Fruit fly (Drosophila melanogaster) whole organism, adult: ENCODE measurements around the gene pll.

Source experiments
- CG11617 ChIP-seq: fragments of 200-800 bp; sonication (Bioruptor generic); optimal IDR thresholded peaks from 2 replicates; lab custom pipeline; 2017; ENCODE audit warnings: mild to moderate bottlenecking, missing biosample characterization, missing genetic modification reagents, missing genetic modification characterization
- CG12768 ChIP-seq: fragments of 200-800 bp; sonication (Bioruptor generic); optimal IDR thresholded peaks from 2 replicates; lab custom pipeline; 2017; ENCODE audit warnings: missing biosample characterization, missing genetic modification characterization, mild to moderate bottlenecking, moderate library complexity, missing genetic modification reagents
- CG14711 ChIP-seq: fragments of 200-800 bp; sonication (Bioruptor generic); optimal IDR thresholded peaks from 2 replicates; lab custom pipeline; 2018; ENCODE audit warnings: missing biosample characterization, mild to moderate bottlenecking, missing genetic modification characterization, moderate library complexity
- CG1620 ChIP-seq: fragments of 200-800 bp; sonication (Bioruptor generic); optimal IDR thresholded peaks from 2 replicates; lab custom pipeline; 2016; ENCODE audit warnings: missing biosample characterization, missing genetic modification characterization
- CG33017 ChIP-seq: fragments of 200-800 bp; sonication (Bioruptor generic); optimal IDR thresholded peaks from 2 replicates; lab custom pipeline; 2018; ENCODE audit warnings: missing biosample characterization, mild to moderate bottlenecking, missing genetic modification characterization, moderate library complexity
- CG5204 ChIP-seq: fragments of 200-800 bp; sonication (Bioruptor generic); optimal IDR thresholded peaks from 2 replicates; lab custom pipeline; 2016; ENCODE audit warnings: missing biosample characterization, missing genetic modification characterization
- CG7045 ChIP-seq: fragments of 200-800 bp; sonication (Bioruptor generic); optimal IDR thresholded peaks from 2 replicates; lab custom pipeline; 2017; ENCODE audit warnings: missing biosample characterization, mild to moderate bottlenecking, missing genetic modification characterization
- CG7101 ChIP-seq: fragments of 200-800 bp; sonication (Bioruptor generic); optimal IDR thresholded peaks from 2 replicates; lab custom pipeline; 2018; ENCODE audit warnings: missing biosample characterization, mild to moderate bottlenecking, missing genetic modification characterization, moderate library complexity
- Clk ChIP-seq: fragments of 200-800 bp; sonication (Bioruptor generic); optimal IDR thresholded peaks from 2 replicates; lab custom pipeline; 2017; ENCODE audit warnings: missing biosample characterization, missing genetic modification characterization
- Crg-1 ChIP-seq: fragments of 200-800 bp; sonication (Bioruptor generic); optimal IDR thresholded peaks from 2 replicates; lab custom pipeline; 2016; ENCODE audit warnings: missing biosample characterization, missing genetic modification characterization
- Hr96 ChIP-seq: fragments of 200-800 bp; sonication (Bioruptor generic); optimal IDR thresholded peaks from 2 replicates; lab custom pipeline; 2016; ENCODE audit warnings: missing biosample characterization, missing genetic modification characterization
- Mnt ChIP-seq: fragments of 200-800 bp; sonication (Bioruptor generic); optimal IDR thresholded peaks from 2 replicates; lab custom pipeline; 2016; ENCODE audit warnings: missing biosample characterization, mild to moderate bottlenecking, missing genetic modification characterization
- bab1 ChIP-seq: fragments of 200-800 bp; sonication (Bioruptor generic); optimal IDR thresholded peaks from 3 replicates; lab custom pipeline; 2019; ENCODE audit warnings: missing biosample characterization, mild to moderate bottlenecking, missing genetic modification characterization, moderate library complexity
- cic ChIP-seq: fragments of 200-800 bp; sonication (Bioruptor generic); optimal IDR thresholded peaks from 2 replicates; lab custom pipeline; 2017; ENCODE audit warnings: missing biosample characterization, mild to moderate bottlenecking, missing genetic modification characterization, moderate library complexity
- cnc ChIP-seq, 2 experiments: fragments of >200 bp; optimal IDR thresholded peaks; 2 replicates each; lab custom pipeline; 2017
- kay ChIP-seq: fragments of 200-800 bp; sonication (Bioruptor generic); peaks from one replicate; lab custom pipeline; 2016; ENCODE audit warnings: missing biosample characterization, missing genetic modification characterization, borderline replicate concordance
- ovo ChIP-seq: fragments of 200-800 bp; sonication (Bioruptor generic); optimal IDR thresholded peaks from 2 replicates; lab custom pipeline; 2016; ENCODE audit warnings: missing biosample characterization, missing genetic modification characterization
- pad ChIP-seq: fragments of 200-800 bp; sonication (Bioruptor generic); optimal IDR thresholded peaks from 3 replicates; lab custom pipeline; 2017; ENCODE audit warnings: missing biosample characterization, missing genetic modification characterization, mild to moderate bottlenecking, moderate library complexity, missing genetic modification reagents
- tj ChIP-seq: fragments of 200-800 bp; sonication (Bioruptor generic); optimal IDR thresholded peaks from 3 replicates; lab custom pipeline; 2017; ENCODE audit warnings: missing biosample characterization, mild to moderate bottlenecking, missing genetic modification characterization, moderate library complexity
- toe ChIP-seq: fragments of 200-800 bp; sonication (Bioruptor generic); optimal IDR thresholded peaks from 2 replicates; lab custom pipeline; 2016; ENCODE audit warnings: missing biosample characterization, missing genetic modification characterization

pll gene

DNA sequence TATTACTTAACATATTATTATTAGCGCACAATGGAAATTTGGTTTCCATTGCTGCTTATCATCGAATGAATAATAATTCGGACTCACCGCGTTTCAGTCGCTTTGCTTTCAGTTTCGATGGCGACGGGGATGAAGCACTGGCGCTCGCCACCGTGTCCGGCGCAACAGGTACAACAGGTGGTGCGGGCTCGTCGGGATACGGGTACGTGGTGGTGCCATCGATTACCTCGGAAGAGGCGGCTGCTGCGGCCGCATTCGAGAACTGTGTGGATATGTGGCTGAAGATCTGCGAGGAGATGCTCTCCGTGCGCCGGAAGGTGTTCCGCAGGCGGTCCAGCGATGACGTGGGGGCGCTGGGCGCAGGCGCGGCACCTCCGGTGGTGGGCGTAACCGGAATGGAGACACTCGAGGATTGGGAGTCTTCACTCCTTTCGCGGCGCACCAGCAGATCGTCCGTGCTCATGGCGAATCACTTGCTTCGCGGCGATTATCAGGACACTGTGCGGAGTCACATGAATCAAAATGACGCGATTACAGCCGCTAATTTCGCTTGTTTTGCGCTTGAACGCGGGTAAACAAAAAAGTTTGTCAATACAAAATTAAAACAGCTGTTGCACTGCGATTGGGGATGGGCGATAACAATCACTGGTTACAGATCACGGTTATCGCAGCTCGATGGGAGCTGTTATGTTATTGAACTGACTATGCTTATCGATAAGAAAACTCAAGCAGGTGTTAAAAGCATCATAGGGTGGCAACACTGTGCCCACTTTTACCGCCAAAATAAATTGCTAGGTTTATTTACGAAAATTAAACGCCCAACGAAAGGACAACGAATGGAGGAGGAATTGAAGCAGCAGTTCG, 14.3 kb downstream of the pll start, which contains the start of the genes CG31064 and PolA2:
Gene CG31064 (minus strand): TSS at position 648 of the 864 bp plus-strand sequence.
Gene PolA2 (plus strand): TSS at position 726 of the 864 bp plus-strand sequence.
- peak; percentile 5 for TF ChIP-seq pad (GFP tag; lab: Kevin White, UChicago)
- peak; percentile 34 for TF ChIP-seq Mnt (GFP tag; lab: Kevin White, UChicago)
- peak; percentile 30 for TF ChIP-seq CG1620 (GFP tag; lab: Kevin White, UChicago)
- peak; percentile 38 for TF ChIP-seq Crg-1
- no peak for TF ChIP-seq kay (GFP tag; lab: Kevin White, UChicago)
- no peak for TF ChIP-seq toe (GFP tag; lab: Kevin White, UChicago)
- peak; percentile 24 for TF ChIP-seq bab1 (GFP tag; lab: Kevin White, UChicago)
- TF ChIP-seq CG11617, result no peak
- TF ChIP-seq cic (GFP tag; lab: Kevin White, UChicago), result peak; percentile 6
- TF ChIP-seq CG14711 (tag; lab: Kevin White, UChicago), result peak; percentile 55

DNA sequence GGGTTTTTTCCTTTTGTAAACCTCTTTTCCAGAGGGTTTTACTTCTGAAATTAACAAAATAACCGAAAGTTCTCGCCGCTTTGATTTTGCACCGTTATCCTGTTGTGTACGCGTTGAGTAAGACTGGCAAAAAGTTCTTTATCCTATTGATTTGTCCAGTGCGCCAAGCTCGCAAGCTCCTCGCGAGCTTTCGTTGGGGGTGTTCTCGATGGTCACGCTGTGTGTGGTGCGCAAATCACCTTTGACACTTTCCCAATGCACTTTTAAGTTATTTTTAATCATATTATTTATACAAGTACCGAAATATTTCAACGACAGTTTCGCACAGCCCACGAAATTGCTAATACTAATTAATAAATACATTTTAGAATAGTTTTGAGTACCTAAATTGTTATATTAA, 15.0 kb downstream of the pll start:
- TF ChIP-seq CG14711 (tag; lab: Kevin White, UChicago) (no peak), CG7101 (no peak), CG1620 (GFP tag; lab: Kevin White, UChicago) (no peak), CG7045 (no peak), pad (GFP tag; lab: Kevin White, UChicago) (no peak), bab1 (GFP tag; lab: Kevin White, UChicago) (no peak), tj (GFP tag; lab: Kevin White, UChicago) (no peak), CG33017 (no peak), kay (GFP tag; lab: Kevin White, UChicago) (no peak), CG5204 (GFP tag; lab: Kevin White, UChicago) (no peak), ovo (GFP tag; lab: Kevin White, UChicago) (no peak)

DNA sequence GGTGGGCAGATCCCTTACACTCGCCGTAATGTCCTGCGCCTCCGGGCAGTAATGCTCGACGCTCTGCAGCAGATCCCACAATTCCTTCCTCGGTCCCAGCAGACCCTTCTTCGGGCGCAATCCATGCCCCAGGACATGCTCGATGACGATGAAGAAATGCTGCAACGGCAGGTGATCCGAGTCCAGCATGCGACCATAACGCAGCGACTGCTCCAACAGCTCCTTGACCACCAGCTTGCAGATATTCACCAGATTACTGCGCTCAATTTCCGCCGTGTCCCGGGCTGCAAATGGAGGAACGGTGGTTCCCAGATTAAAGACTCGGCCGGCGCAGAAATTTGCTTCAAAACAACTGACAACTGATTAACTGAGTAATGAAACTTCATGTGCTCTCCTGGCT, 19.6 kb downstream of the pll start, which contains the start of gene CG31068:
Gene CG31068 (plus strand): TSS at position 301 of the 400 bp plus-strand sequence.
- no peak for TF ChIP-seq CG5204 (GFP tag; lab: Kevin White, UChicago)
- TF ChIP-seq CG7101, result no peak
- no peak for TF ChIP-seq pad (GFP tag; lab: Kevin White, UChicago)
- no peak for TF ChIP-seq CG33017
- no peak for TF ChIP-seq Clk (GFP tag; lab: Kevin White, UChicago)
- no peak for TF ChIP-seq Hr96 (GFP tag; lab: Kevin White, UChicago)
- no peak for TF ChIP-seq CG1620 (GFP tag; lab: Kevin White, UChicago)
- no peak for TF ChIP-seq CG7045
- TF ChIP-seq CG14711 (tag; lab: Kevin White, UChicago), result no peak
- TF ChIP-seq cnc (optimal IDR thresholded peaks at IDR 0.05; lab: Kevin White, UChicago), result no peak
- TF ChIP-seq CG12768 (GFP tag; lab: Kevin White, UChicago), result no peak
- no peak for TF ChIP-seq cic (GFP tag; lab: Kevin White, UChicago)
- TF ChIP-seq CG11617, result no peak
- no peak for TF ChIP-seq bab1 (GFP tag; lab: Kevin White, UChicago)
- no peak for TF ChIP-seq tj (GFP tag; lab: Kevin White, UChicago)
- TF ChIP-seq kay (GFP tag; lab: Kevin White, UChicago), result no peak
- no peak for TF ChIP-seq Mnt (GFP tag; lab: Kevin White, UChicago)

DNA sequence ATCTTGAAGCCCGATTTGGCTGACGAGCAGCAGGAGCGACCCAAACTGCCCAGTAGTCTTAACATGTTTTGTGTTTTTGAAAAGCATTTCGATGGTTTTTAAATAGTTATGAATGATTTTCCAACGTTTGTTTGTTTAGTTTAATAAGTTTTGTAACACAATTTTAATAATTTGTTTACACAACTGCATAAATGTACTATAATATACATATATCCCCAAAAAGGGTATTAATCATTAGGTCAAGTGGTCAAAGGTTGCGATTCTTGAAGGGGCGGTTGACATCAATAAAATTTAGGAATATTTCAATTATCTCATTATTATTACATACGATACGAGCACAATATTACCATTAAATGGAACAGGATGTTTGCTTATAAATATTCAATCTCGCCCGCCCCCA, 23.6 kb downstream of the pll start, which contains the start of gene CG42814:
Gene CG42814 (minus strand): TSS at position 101 of the 400 bp plus-strand sequence.
- TF ChIP-seq Clk (GFP tag; lab: Kevin White, UChicago), result no peak
- TF ChIP-seq cnc (optimal IDR thresholded peaks at IDR 0.05; lab: Kevin White, UChicago), result no peak
- no peak for TF ChIP-seq CG12768 (GFP tag; lab: Kevin White, UChicago)
- no peak for TF ChIP-seq Hr96 (GFP tag; lab: Kevin White, UChicago)

DNA sequence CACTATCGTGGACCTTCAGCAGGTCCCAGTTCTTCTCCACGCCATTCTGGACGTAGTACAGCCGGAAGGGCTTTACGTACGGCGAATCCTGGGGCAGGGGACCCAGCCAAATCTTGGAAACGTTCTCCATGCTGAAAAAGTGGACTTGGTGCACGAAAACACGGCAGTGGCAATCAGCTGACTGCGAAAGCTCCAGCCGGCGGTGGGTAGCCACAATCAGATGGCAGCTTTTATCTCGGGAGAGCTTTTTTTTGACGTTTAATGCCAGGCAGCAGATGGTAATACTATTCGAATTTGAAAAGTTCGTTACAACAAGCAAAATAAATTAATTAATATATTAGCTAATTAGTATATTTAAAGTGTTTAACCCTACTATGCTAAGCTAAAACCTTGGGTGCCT, 24.6 kb downstream of the pll start, which contains the start of gene CG42813:
Gene CG42813 (minus strand): TSS at position 220 of the 400 bp plus-strand sequence.
- peak; percentile 11 for TF ChIP-seq CG14711 (tag; lab: Kevin White, UChicago)
- TF ChIP-seq Clk (GFP tag; lab: Kevin White, UChicago), result no peak
- peak; percentile 82 for TF ChIP-seq bab1 (GFP tag; lab: Kevin White, UChicago)

DNA sequence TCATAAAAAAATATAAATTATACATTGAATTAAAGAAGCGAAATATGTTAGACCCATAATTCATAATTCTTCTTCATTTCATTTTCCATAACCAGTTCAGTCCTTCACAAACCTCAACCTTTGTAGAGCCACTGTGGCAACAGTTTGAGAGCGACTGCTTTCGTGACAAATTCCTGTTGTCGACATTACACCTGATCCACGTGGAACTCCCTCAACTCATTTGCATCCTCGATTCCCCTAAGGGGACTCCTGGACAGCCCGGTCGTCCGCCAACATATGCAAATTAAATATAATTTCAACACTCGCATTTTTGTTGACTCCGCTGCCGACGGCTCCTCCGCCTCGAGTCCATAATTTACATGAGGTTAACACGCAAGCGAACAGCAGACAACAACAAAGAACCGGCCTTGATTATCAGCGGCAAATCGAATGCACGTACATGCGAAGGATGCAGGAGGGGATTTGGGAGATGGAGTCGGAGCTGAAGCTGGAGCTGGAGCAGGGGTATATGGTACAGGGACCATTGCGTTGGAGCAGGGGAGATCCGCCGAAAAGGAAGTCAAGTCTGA, 26.8 kb downstream of the pll start:
- TF ChIP-seq Clk (GFP tag; lab: Kevin White, UChicago) (no peak), toe (GFP tag; lab: Kevin White, UChicago) (no peak), bab1 (GFP tag; lab: Kevin White, UChicago) (no peak), pad (GFP tag; lab: Kevin White, UChicago) (no peak), CG7045 (no peak), cic (GFP tag; lab: Kevin White, UChicago) (no peak), CG11617 (no peak), tj (GFP tag; lab: Kevin White, UChicago) (no peak), CG14711 (tag; lab: Kevin White, UChicago) (no peak), cnc (optimal IDR thresholded peaks at IDR 0.05; lab: Kevin White, UChicago) (no peak)
